Worm (Caenorhabditis elegans): ENCODE results near the gene lec-11.
"Not testable (repeated sequence)": the region's sequence is repeated elsewhere in the genome, so short reads cannot be mapped to it uniquely, and the experiment has no call there.

lec-11 gene

ce11 chrIV:6594871-6595270, 4.9 kb upstream of the lec-11 start, which contains the start of gene nspb-3:
TSS of gene nspb-3 (minus strand) at chrIV:6594971.
- TF ChIP-seq ceh-16, dmd-4, snpc-4 (tag; optimal IDR thresholded peaks at IDR 0.05): not testable (repeated sequence)

- not testable (repeated sequence) for TF ChIP-seq snpc-4 (tag; optimal IDR thresholded peaks at IDR 0.05); unc-55 (GFP tag; optimal IDR thresholded peaks at IDR 0.05); nhr-12 (tag; optimal IDR thresholded peaks at IDR 0.05)
These were observed 1.2 kb upstream of the lec-11 start, which contains the start of the genes nspb-1 and nspb-2 for ce11 chrIV:6591010-6591746. TSS of gene nspb-1 (minus strand) at chrIV:6591110. TSS of gene nspb-2 (plus strand) at chrIV:6591696.

ce11 chrIV:6588080-6588613, 1.8 kb downstream of the lec-11 start:
- TF ChIP-seq skn-1 (tag; optimal IDR thresholded peaks at IDR 0.05): no peak

ce11 chrIV:6585397-6585921, 4.5 kb downstream of the lec-11 start, which contains the start of the genes F38A5.2 and dnj-11:
TSS of gene F38A5.2 (minus strand) at chrIV:6585400.
TSS of gene dnj-11 (plus strand) at chrIV:6585871.
- TF ChIP-seq snpc-4 (tag; optimal IDR thresholded peaks at IDR 0.05) (peak; percentile 50), elt-3 (tag; optimal IDR thresholded peaks at IDR 0.05) (no peak), elt-1 (tag; optimal IDR thresholded peaks at IDR 0.05) (no peak), ztf-4 (tag; optimal IDR thresholded peaks at IDR 0.05) (peak; percentile 47), lin-13 (GFP tag; optimal IDR thresholded peaks at IDR 0.05) (peak; percentile 83), nhr-77 (tag; optimal IDR thresholded peaks at IDR 0.05) (no peak), aly-2 (tag; optimal IDR thresholded peaks at IDR 0.05) (no peak), mab-5 (tag; optimal IDR thresholded peaks at IDR 0.05) (peak; percentile 38), ztf-11 (tag; optimal IDR thresholded peaks at IDR 0.05) (no peak), sma-3 (GFP tag; optimal IDR thresholded peaks at IDR 0.05) (peak; percentile 81), dmd-4 (tag; optimal IDR thresholded peaks at IDR 0.05) (no peak), C34F6.9 (tag; optimal IDR thresholded peaks at IDR 0.05) (peak; percentile 93), nhr-25 (tag; optimal IDR thresholded peaks at IDR 0.05) (no peak), zag-1 (tag; optimal IDR thresholded peaks at IDR 0.05) (peak; percentile 37), ceh-82 (tag; optimal IDR thresholded peaks at IDR 0.05) (no peak), fos-1 (tag; optimal IDR thresholded peaks at IDR 0.05) (peak; percentile 72), mdl-1 (tag; optimal IDR thresholded peaks at IDR 0.05) (no peak), nhr-129 (tag; optimal IDR thresholded peaks at IDR 0.05) (peak; percentile 87), peb-1 (tag; optimal IDR thresholded peaks at IDR 0.05) (no peak), unc-39 (tag; optimal IDR thresholded peaks at IDR 0.05) (no peak), nhr-23 (tag; optimal IDR thresholded peaks at IDR 0.05) (no peak), ceh-16 (tag; optimal IDR thresholded peaks at IDR 0.05) (peak; percentile 66), nhr-12 (tag; optimal IDR thresholded peaks at IDR 0.05) (no peak), nhr-21 (tag; optimal IDR thresholded peaks at IDR 0.05) (peak; percentile 76), skn-1 (tag; optimal IDR thresholded peaks at IDR 0.05) (no peak), egl-27 (tag; optimal IDR thresholded peaks at IDR 0.05) (peak; percentile 69), F13H6.1 (tag; optimal IDR thresholded peaks at IDR 0.05) (peak; percentile 74), ZK546.5 (tag; optimal IDR thresholded peaks at IDR 0.05) (no peak), unc-62 (GFP tag; optimal IDR thresholded peaks at IDR 0.05) (no peak), ama-1 (optimal IDR thresholded peaks at IDR 0.05) (peak; percentile 42), lin-39 (tag; optimal IDR thresholded peaks at IDR 0.05) (no peak), crh-2 (tag; optimal IDR thresholded peaks at IDR 0.05) (peak; percentile 87), lsy-2 (tag; optimal IDR thresholded peaks at IDR 0.05) (peak; percentile 64 to 90), R02D3.7 (tag; optimal IDR thresholded peaks at IDR 0.05) (peak; percentile 7), nhr-10 (tag; optimal IDR thresholded peaks at IDR 0.05) (no peak), nhr-237 (tag; optimal IDR thresholded peaks at IDR 0.05) (no peak), blmp-1 (tag; optimal IDR thresholded peaks at IDR 0.05; ENCODE audit: insufficient read depth) (peak; percentile 16), alr-1 (tag; optimal IDR thresholded peaks at IDR 0.05) (no peak), gmeb-1 (tag; optimal IDR thresholded peaks at IDR 0.05) (peak; percentile 77), nhr-11 (tag; optimal IDR thresholded peaks at IDR 0.05) (no peak), mbf-1 (tag; optimal IDR thresholded peaks at IDR 0.05) (no peak), unc-55 (GFP tag; optimal IDR thresholded peaks at IDR 0.05) (peak; percentile 97), ztf-1 (GFP tag; conservative IDR thresholded peaks at IDR 0.05) (no peak), Y55F3AM.14 (GFP tag; optimal IDR thresholded peaks at IDR 0.05) (no peak), sma-9 (GFP tag; optimal IDR thresholded peaks at IDR 0.05) (peak; percentile 88), sma-9 (tag; optimal IDR thresholded peaks at IDR 0.05) (no peak)

Measured in whole organism, L2 larva.